Worm (Caenorhabditis elegans): ENCODE results near the gene calf-1.
"Not testable (repeated sequence)": the region's sequence is repeated elsewhere in the genome, so short reads cannot be mapped to it uniquely, and the experiment has no call there.

Gene calf-1

DNA sequence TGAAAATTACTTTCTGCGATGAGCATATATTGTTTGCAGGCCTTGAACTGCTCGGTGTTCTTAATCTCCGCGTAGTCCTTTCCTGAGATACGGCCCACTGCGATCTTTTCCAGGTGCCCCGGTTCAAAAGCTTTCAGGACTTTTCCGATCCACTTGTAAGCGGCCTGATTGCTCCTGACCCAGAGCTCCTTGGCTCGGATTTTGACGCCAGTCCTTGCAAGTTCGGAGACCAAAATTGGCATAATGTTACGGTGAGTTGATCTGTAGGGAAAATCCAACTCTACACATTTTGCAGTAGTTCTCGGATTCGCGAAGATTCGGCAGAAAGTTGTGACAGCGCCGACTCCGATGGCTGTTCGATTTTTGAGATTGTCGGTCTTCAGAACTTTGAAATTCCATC lies 38.1 kb upstream of the calf-1 start:
- TF ChIP-seq jun-1 (tag; optimal IDR thresholded peaks at IDR 0.05), result no peak
- no peak for TF ChIP-seq nhr-43 (tag; optimal IDR thresholded peaks at IDR 0.05; ENCODE audit: poor library complexity, severe bottlenecking)
- no peak for TF ChIP-seq egl-27 (tag; optimal IDR thresholded peaks at IDR 0.05)
- no peak for TF ChIP-seq daf-12 (tag; optimal IDR thresholded peaks at IDR 0.05)
- TF ChIP-seq ceh-28 (tag; optimal IDR thresholded peaks at IDR 0.05), result no peak
- TF ChIP-seq ztf-11 (tag; optimal IDR thresholded peaks at IDR 0.05), result no peak
- no peak for TF ChIP-seq ceh-16 (tag; optimal IDR thresholded peaks at IDR 0.05)
- no peak for TF ChIP-seq tbx-2 (tag; optimal IDR thresholded peaks at IDR 0.05)

DNA sequence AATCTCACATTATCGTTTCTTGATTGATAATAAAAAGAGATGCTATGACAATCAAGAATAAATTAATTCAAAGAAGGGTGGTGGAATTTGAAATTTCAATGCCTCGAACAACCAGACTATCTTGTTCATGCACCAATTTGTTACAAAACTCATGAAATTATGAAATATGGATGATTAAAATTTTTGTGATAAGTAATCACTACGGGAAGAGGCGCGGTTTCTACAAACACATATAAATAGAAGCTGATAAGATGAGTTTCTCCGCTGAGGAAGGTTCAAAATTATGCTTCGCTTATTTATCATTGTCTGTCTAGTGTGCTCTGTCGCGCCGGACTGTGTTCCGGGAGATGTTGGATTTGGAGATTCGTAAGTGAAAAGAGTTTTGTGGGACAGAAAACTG lies 35.6 kb upstream of the calf-1 start:
- no peak for TF ChIP-seq snpc-4 (tag; optimal IDR thresholded peaks at IDR 0.05)
- peak; percentile 58 for TF ChIP-seq elt-2 (tag; optimal IDR thresholded peaks at IDR 0.05)

DNA sequence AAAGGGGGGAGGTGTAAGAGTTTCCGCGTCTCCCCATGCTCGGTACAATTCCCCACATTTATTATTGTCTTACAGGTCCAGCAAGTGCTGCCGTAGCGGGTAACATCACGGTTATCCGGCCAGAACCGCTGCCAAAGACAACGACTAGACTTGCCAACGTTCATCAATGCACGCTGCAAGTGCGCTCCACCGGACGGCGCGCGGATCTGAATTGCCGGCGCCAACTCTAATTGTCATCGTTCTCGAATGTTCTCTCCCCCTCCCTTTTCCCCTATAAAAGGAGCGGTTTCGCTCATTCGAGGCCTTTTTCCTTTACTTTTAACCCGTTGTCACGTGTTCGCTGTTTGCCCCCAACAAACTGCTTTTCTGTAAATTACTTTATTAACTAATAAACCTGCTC lies 34.8 kb upstream of the calf-1 start, which contains the start of gene Y38H6C.8:
TSS of gene Y38H6C.8 (plus strand) at position 301 of the 400 bp plus-strand sequence.
- not testable (repeated sequence) for TF ChIP-seq nhr-43 (tag; optimal IDR thresholded peaks at IDR 0.05; ENCODE audit: poor library complexity, severe bottlenecking); mdl-1 (tag; optimal IDR thresholded peaks at IDR 0.05); pqm-1 (tag; optimal IDR thresholded peaks at IDR 0.05)

DNA sequence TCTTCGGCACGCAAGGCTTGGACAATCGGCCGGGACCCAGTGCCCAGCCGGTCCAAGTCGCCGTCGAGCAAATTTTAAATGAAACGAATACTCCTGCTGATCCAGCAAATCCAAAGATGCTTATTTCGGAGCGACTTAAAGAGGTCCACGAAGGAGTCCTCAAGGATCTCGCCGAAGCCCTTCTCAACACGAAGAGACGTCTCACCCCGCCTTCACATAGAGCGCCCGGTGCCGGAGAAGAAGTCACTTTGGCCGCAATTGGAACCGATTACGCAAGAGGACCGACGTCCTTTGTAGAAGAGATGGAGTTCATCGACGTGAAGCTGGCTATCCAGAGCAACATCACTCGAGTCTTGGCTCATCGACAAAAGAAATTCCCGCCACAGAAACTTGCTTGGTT lies 30.5 kb upstream of the calf-1 start:
- TF ChIP-seq mml-1 (tag; optimal IDR thresholded peaks at IDR 0.05) (no peak), eor-1 (tag; optimal IDR thresholded peaks at IDR 0.05) (no peak), pha-4 (tag; optimal IDR thresholded peaks at IDR 0.05) (no peak), nhr-25 (tag; optimal IDR thresholded peaks at IDR 0.05) (no peak)

DNA sequence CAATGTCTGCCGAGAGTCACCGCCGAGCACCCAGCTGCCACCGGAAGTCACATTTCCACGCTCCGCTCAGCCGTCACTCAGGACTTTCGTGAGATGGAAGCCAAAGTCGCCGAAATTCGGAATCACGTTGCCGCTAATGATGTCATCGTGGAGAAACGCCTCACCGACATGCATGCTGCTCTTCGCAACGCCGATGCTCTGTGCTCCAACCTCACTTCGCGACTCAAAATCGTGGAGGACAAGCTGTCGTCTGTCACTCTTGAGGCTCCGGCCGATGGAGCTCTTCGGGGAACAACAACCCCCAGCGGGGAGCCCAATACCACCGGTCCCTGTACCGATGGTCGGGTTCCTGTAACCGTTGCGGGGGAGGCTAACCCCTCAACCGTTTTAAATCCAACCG lies 27.7 kb upstream of the calf-1 start:
- no peak for TF ChIP-seq fkh-10 (GFP tag; optimal IDR thresholded peaks at IDR 0.05)
- no peak for TF ChIP-seq elt-1 (tag; optimal IDR thresholded peaks at IDR 0.05)
- TF ChIP-seq pqm-1 (tag; optimal IDR thresholded peaks at IDR 0.05), result no peak

DNA sequence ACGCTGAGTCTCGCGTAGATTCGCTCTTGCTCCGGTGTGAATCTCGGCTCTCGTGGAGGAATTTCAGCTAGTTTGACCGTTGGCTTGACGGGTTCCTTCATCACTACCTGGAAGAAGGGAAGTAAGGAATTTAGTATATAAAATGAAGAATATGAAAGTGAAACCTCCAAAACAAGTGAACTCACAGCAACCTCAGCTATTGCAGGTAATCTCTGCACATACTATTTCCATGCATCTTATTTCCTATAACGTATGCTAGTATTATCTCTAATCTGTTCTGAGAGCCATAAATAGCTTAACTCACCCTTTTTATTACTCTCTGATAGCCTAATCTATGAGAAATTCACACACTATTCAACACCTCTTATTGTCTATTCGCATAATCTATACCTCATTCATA lies 26.1 kb upstream of the calf-1 start, which contains the start of gene Y38H6C.4:
TSS of gene Y38H6C.4 (minus strand) at position 101 of the 400 bp plus-strand sequence.
- TF ChIP-seq nhr-43 (tag; optimal IDR thresholded peaks at IDR 0.05; ENCODE audit: poor library complexity, severe bottlenecking) (no peak), nhr-76 (tag; optimal IDR thresholded peaks at IDR 0.05) (no peak), zag-1 (tag; optimal IDR thresholded peaks at IDR 0.05) (no peak), egl-5 (tag; optimal IDR thresholded peaks at IDR 0.05) (no peak), nhr-237 (tag; optimal IDR thresholded peaks at IDR 0.05) (no peak), unc-39 (tag; optimal IDR thresholded peaks at IDR 0.05) (no peak)

DNA sequence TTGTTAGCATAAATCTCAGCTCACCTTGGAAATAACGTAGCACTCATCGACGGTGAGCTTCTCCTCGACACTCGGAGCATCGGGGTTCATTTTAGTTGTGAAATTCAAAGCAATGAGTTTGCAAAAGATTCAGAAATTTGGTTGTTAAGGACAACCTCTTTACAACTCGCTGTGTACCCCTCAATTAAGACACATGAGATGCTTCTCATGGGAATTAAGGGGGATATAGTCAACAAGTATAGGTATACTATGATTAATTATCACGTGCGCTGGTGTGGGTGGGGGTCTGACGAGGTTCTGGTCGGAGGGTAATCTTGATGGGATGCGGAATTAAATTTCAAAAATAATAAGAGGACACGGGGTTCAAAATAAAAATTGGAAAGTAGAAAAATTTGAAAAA lies 21.5 kb upstream of the calf-1 start, which contains the start of gene dct-14:
TSS of gene dct-14 (minus strand) at position 101 of the 400 bp plus-strand sequence.
- TF ChIP-seq fkh-2 (tag; optimal IDR thresholded peaks at IDR 0.05), result no peak
- TF ChIP-seq nhr-25 (tag; optimal IDR thresholded peaks at IDR 0.05), result no peak
- no peak for TF ChIP-seq eor-1 (tag; optimal IDR thresholded peaks at IDR 0.05)
- no peak for TF ChIP-seq unc-62 (GFP tag; optimal IDR thresholded peaks at IDR 0.05)
- TF ChIP-seq jun-1 (tag; optimal IDR thresholded peaks at IDR 0.05), result no peak
- no peak for TF ChIP-seq elt-3 (tag; optimal IDR thresholded peaks at IDR 0.05)
- TF ChIP-seq daf-12 (tag; optimal IDR thresholded peaks at IDR 0.05), result no peak
- TF ChIP-seq mml-1 (tag; optimal IDR thresholded peaks at IDR 0.05), result no peak
- no peak for TF ChIP-seq sea-2 (GFP tag; optimal IDR thresholded peaks at IDR 0.05)
- no peak for TF ChIP-seq elt-1 (tag; optimal IDR thresholded peaks at IDR 0.05)
- no peak for TF ChIP-seq nhr-237 (tag; optimal IDR thresholded peaks at IDR 0.05)
- TF ChIP-seq unc-39 (tag; optimal IDR thresholded peaks at IDR 0.05), result no peak
- TF ChIP-seq lsy-12 (tag; optimal IDR thresholded peaks at IDR 0.05), result no peak
- no peak for TF ChIP-seq nhr-76 (tag; optimal IDR thresholded peaks at IDR 0.05)
- TF ChIP-seq ztf-4 (tag; optimal IDR thresholded peaks at IDR 0.05), result no peak
- TF ChIP-seq pha-4 (tag; optimal IDR thresholded peaks at IDR 0.05), result no peak
- TF ChIP-seq nhr-23 (tag; optimal IDR thresholded peaks at IDR 0.05), result no peak
- TF ChIP-seq snpc-4 (tag; optimal IDR thresholded peaks at IDR 0.05), result no peak
- TF ChIP-seq elt-2 (tag; optimal IDR thresholded peaks at IDR 0.05), result no peak
- no peak for TF ChIP-seq mdl-1 (tag; optimal IDR thresholded peaks at IDR 0.05)

Data from whole organism, L3 larva.